Worm (Caenorhabditis elegans): ENCODE results near the gene W02D7.12.

- TF ChIP-seq mml-1 (tag; optimal IDR thresholded peaks at IDR 0.05), result no peak
- no peak for TF ChIP-seq fkh-10 (GFP tag; optimal IDR thresholded peaks at IDR 0.05)
- TF ChIP-seq unc-39 (tag; optimal IDR thresholded peaks at IDR 0.05), result no peak
- TF ChIP-seq fos-1 (tag; optimal IDR thresholded peaks at IDR 0.05), result no peak
- TF ChIP-seq nhr-76 (tag; optimal IDR thresholded peaks at IDR 0.05), result no peak
- TF ChIP-seq nhr-11 (tag; optimal IDR thresholded peaks at IDR 0.05), result no peak
- TF ChIP-seq nhr-12 (tag; optimal IDR thresholded peaks at IDR 0.05), result no peak
- peak; percentile 9 for TF ChIP-seq pqm-1 (tag; optimal IDR thresholded peaks at IDR 0.05)
- TF ChIP-seq egl-27 (tag; optimal IDR thresholded peaks at IDR 0.05), result no peak
- TF ChIP-seq mdl-1 (tag; optimal IDR thresholded peaks at IDR 0.05), result no peak
- TF ChIP-seq ceh-28 (tag; optimal IDR thresholded peaks at IDR 0.05), result no peak
- TF ChIP-seq elt-1 (tag; optimal IDR thresholded peaks at IDR 0.05), result no peak
Measured at ce11 chrV:8304461-8305195, 6.7 kb upstream of the W02D7.12 start, which contains the start of gene W02D7.11.

Data from whole organism, L3 larva.